Worm (Caenorhabditis elegans): ENCODE results near the gene F38B6.2.

Gene F38B6.2

DNA sequence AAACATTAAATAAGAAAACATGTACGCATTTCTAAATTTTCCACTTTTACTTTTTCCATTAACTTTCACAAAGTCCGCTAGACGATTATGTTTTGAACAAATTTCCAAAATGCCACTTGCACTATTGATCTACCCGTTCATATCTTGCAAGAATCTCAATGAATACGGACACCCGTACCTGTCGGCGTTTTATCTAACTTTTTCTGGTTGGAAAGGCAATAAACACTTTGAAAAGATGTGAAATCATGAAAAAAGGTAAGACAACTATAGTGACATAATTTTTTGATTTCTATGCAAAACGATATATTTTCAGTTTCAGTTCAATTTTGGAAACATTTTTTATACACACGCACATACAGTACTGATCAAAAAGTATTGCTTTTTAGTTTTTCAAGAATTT is 26.6 kb upstream of the F38B6.2 start:
- peak; percentile 48 for TF ChIP-seq nhr-85 (tag)
- TF ChIP-seq efl-1 (optimal IDR thresholded peaks at IDR 0.05): no peak
- peak in 1 of 2 experiments; percentile 6 for TF ChIP-seq efl-1 (GFP tag; optimal IDR thresholded peaks at IDR 0.05 in 1 of 2)
- peak; percentile 17 for TF ChIP-seq lin-14 (GFP tag; optimal IDR thresholded peaks at IDR 0.05)
- no peak for TF ChIP-seq Y116A8C.19 (tag; optimal IDR thresholded peaks at IDR 0.05; ENCODE audit: borderline replicate concordance)
- no peak for TF ChIP-seq mab-9 (GFP tag; IDR thresholded peaks at IDR 0.05)
- TF ChIP-seq dsc-1 (tag; optimal IDR thresholded peaks at IDR 0.05): no peak
- peak; percentile 44 for TF ChIP-seq blmp-1 (tag; optimal IDR thresholded peaks at IDR 0.05)

DNA sequence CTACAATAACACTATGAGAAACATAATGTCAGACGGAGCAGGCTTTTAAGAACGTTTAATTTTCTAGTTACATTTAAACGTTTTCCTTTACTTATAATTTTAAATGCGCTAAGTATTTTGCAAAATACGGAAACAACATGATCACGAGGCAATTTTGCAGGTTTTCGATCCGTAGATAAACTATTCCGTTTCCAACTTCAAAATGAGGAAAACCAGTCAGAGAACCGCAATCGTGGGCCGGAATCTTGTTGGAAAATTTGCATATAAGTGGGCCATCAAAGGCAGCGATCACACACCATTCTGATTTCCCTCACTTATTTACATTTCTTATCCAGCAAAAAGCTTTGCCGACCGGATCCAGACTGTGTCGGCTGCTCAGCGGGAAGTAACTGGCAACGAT is 25.8 kb upstream of the F38B6.2 start, which contains the start of gene col-172:
Gene col-172, plus strand, starts transcription at position 301 of the 400 bp plus-strand sequence.
- no peak for TF ChIP-seq mef-2 (tag; optimal IDR thresholded peaks at IDR 0.05)
- no peak for TF ChIP-seq sox-4 (tag; optimal IDR thresholded peaks at IDR 0.05)
- TF ChIP-seq C34B4.2 (tag; optimal IDR thresholded peaks at IDR 0.05): no peak
- no peak for TF ChIP-seq unc-30 (tag; optimal IDR thresholded peaks at IDR 0.05)
- TF ChIP-seq hlh-17 (GFP tag; optimal IDR thresholded peaks at IDR 0.05; ENCODE audit: borderline replicate concordance): no peak
- TF ChIP-seq unc-130 (tag; optimal IDR thresholded peaks at IDR 0.05): no peak
- TF ChIP-seq efl-1 (optimal IDR thresholded peaks at IDR 0.05): no peak
- no peak for TF ChIP-seq efl-1 (GFP tag; optimal IDR thresholded peaks at IDR 0.05 in 1 of 2)
- no peak for TF ChIP-seq snpc-4 (tag; optimal IDR thresholded peaks at IDR 0.05)
- no peak for TF ChIP-seq zip-4 (GFP tag; optimal IDR thresholded peaks at IDR 0.05)
- no peak for TF ChIP-seq nhr-90 (tag; optimal IDR thresholded peaks at IDR 0.05; ENCODE audit: poor library complexity)
- no peak for TF ChIP-seq lin-35 (GFP tag; optimal IDR thresholded peaks at IDR 0.05)
- no peak for TF ChIP-seq nhr-20 (tag; optimal IDR thresholded peaks at IDR 0.05)
- no peak for TF ChIP-seq ets-5 (GFP tag; IDR thresholded peaks at IDR 0.05)
- TF ChIP-seq unc-62 (GFP tag; optimal IDR thresholded peaks at IDR 0.05): no peak
- no peak for TF ChIP-seq efl-3 (GFP tag; optimal IDR thresholded peaks at IDR 0.05)
- no peak for TF ChIP-seq ceh-90 (tag; optimal IDR thresholded peaks at IDR 0.05)
- no peak for TF ChIP-seq ces-1 (GFP tag; optimal IDR thresholded peaks at IDR 0.05)
- TF ChIP-seq C04F5.9 (tag; optimal IDR thresholded peaks at IDR 0.05): no peak
- TF ChIP-seq unc-86 (tag; optimal IDR thresholded peaks at IDR 0.05): no peak

DNA sequence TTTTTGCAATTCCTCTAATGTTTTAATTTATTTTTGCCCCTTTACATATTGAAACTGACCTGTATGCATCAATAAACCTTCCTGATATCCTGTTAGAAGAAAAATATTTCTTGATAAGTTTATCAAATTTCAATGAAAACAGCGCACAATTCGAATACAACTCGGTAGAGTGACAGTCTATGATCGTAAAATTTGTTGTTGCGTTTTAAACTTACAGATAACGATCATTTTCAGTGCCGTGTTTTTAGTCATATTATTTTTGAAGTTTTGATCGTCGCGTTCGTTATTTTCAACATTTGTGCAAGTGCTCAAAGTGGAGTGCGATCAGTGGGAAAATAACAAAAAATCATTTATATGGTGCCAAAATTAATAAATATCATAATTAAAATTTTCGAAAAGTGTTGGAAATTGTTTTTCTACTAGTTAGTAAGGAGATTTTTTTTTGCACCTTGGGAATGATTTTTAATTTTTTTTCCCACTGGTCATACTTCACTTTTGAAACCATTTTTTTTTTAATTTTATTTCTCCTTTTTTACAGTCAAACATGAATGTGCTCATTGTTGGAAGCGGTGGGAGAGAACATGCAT is 23.9 kb upstream of the F38B6.2 start, which contains the start of gene F38B6.4:
Gene F38B6.4, plus strand, starts transcription at position 537 of the 587 bp plus-strand sequence.
- TF ChIP-seq elt-2 (tag; optimal IDR thresholded peaks at IDR 0.05) (peak; percentile 18), unc-98 (GFP tag; IDR thresholded peaks at IDR 0.05) (no peak), egl-13 (tag; optimal IDR thresholded peaks at IDR 0.05) (no peak), Y116A8C.19 (tag; optimal IDR thresholded peaks at IDR 0.05; ENCODE audit: borderline replicate concordance) (no peak), dpl-1 (GFP tag; optimal IDR thresholded peaks at IDR 0.05) (no peak), ceh-90 (tag; optimal IDR thresholded peaks at IDR 0.05) (no peak), sup-37 (GFP tag; optimal IDR thresholded peaks at IDR 0.05) (no peak)

DNA sequence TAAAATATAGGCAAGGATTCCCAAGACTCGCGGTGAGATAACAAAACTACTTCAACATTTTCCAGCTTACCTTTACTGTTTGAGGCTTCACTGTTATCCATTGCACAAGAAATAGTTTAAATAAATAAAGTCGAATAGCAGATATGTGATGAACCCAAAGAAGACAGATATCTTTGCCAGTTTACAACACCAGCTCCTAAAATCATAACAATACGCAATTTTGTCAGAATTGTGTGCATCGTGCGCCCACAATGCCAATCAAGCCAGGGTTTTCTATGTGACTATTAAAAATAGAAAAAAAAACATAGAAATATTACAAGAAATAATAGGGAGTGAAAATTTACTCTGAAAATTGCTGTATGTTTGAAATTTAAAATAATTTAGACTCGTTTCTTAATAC is 15.7 kb upstream of the F38B6.2 start, which contains the start of gene F38B6.8:
Gene F38B6.8, minus strand, starts transcription at position 101 of the 400 bp plus-strand sequence.
- TF ChIP-seq tlp-1 (tag; optimal IDR thresholded peaks at IDR 0.05) (no peak), C16A3.4 (tag; optimal IDR thresholded peaks at IDR 0.05) (no peak), jun-1 (tag; optimal IDR thresholded peaks at IDR 0.05) (no peak), hlh-4 (tag; optimal IDR thresholded peaks at IDR 0.05) (no peak), nhr-19 (GFP tag; conservative IDR thresholded peaks at IDR 0.05) (no peak)
